Fruit fly (Drosophila melanogaster): Measurements from ENCODE around the gene Gyc32E.

Gyc32E gene

dm6 chr2L:11113011-11113528 lies 35.8 kb downstream of the Gyc32E start, which contains the start of gene Idua (continued):
- peak; percentile 74 for TF ChIP-seq CG6689 (GFP tag; IDR thresholded peaks at IDR 0.05)
- TF ChIP-seq Sry-δ (GFP tag; optimal IDR thresholded peaks at IDR 0.05), result no peak
- peak; percentile 37 for TF ChIP-seq CG16815 (GFP tag; optimal IDR thresholded peaks at IDR 0.05)
- no peak for TF ChIP-seq Poxn (GFP tag; IDR thresholded peaks at IDR 0.05)
- no peak for TF ChIP-seq Hr39 (optimal IDR thresholded peaks at IDR 0.05)
- no peak for TF ChIP-seq BEAF-32 (GFP tag; optimal IDR thresholded peaks at IDR 0.05)
- peak; percentile 37 for TF ChIP-seq psq (GFP tag; optimal IDR thresholded peaks at IDR 0.05)
- no peak for TF ChIP-seq Bdp1 (GFP tag; optimal IDR thresholded peaks at IDR 0.05)
- no peak for TF ChIP-seq usp (GFP tag; optimal IDR thresholded peaks at IDR 0.05)
- peak; percentile 67 for TF ChIP-seq CG15601 (tag; optimal IDR thresholded peaks at IDR 0.05)
- TF ChIP-seq Dad (GFP tag; optimal IDR thresholded peaks at IDR 0.05), result no peak
- peak; percentile 78 for TF ChIP-seq row (GFP tag; IDR thresholded peaks at IDR 0.05)
- TF ChIP-seq inv (GFP tag; IDR thresholded peaks at IDR 0.05; ENCODE audit: partially characterized antibody), result no peak
- TF ChIP-seq CG10147 (GFP tag; optimal IDR thresholded peaks at IDR 0.05), result no peak
- peak; percentile 69 for TF ChIP-seq CG17359 (tag; optimal IDR thresholded peaks at IDR 0.05)
- no peak for TF ChIP-seq toy (GFP tag; IDR thresholded peaks at IDR 0.05)
- TF ChIP-seq CG13287 (GFP tag; IDR thresholded peaks at IDR 0.05; ENCODE audit: partially characterized antibody), result no peak
- no peak for TF ChIP-seq rib (GFP tag; IDR thresholded peaks at IDR 0.05)
- no peak for TF ChIP-seq pita (GFP tag; optimal IDR thresholded peaks at IDR 0.05)
- no peak for TF ChIP-seq CG7963 (GFP tag; IDR thresholded peaks at IDR 0.05; ENCODE audit: partially characterized antibody)
- TF ChIP-seq abd-A (tag; optimal IDR thresholded peaks at IDR 0.05), result no peak
- TF ChIP-seq CG34422 (GFP tag; IDR thresholded peaks at IDR 0.05), result no peak; the same call in 2 of the 3 replicates
- TF ChIP-seq CG6654 (GFP tag; optimal IDR thresholded peaks at IDR 0.05), result peak; percentile 2
- no peak for TF ChIP-seq emc (GFP tag; optimal IDR thresholded peaks at IDR 0.05)
- peak; percentile 12 for TF ChIP-seq kah (GFP tag; optimal IDR thresholded peaks at IDR 0.05)
- no peak for TF ChIP-seq pnt (GFP tag; optimal IDR thresholded peaks at IDR 0.05)
- no peak for TF ChIP-seq Sox102F (GFP tag; optimal IDR thresholded peaks at IDR 0.05)
- no peak for TF ChIP-seq CG8765 (GFP tag; IDR thresholded peaks at IDR 0.05)
- peak; percentile 69 for TF ChIP-seq CG12391 (tag; optimal IDR thresholded peaks at IDR 0.05)
- peak; percentile 26 for TF ChIP-seq Bteb2 (GFP tag; optimal IDR thresholded peaks at IDR 0.05)
- no peak for TF ChIP-seq Optix (GFP tag; IDR thresholded peaks at IDR 0.05)
- no peak for TF ChIP-seq fd102C (GFP tag; optimal IDR thresholded peaks at IDR 0.05)
- no peak for TF ChIP-seq C15 (GFP tag; IDR thresholded peaks at IDR 0.05)
- TF ChIP-seq org-1 (GFP tag; optimal IDR thresholded peaks at IDR 0.05), result peak; percentile 73
- peak; percentile 66 for TF ChIP-seq CG12219 (GFP tag; optimal IDR thresholded peaks at IDR 0.05)
- no peak for TF ChIP-seq CG12744 (GFP tag; optimal IDR thresholded peaks at IDR 0.05)
- TF ChIP-seq Hey (tag; optimal IDR thresholded peaks at IDR 0.05), result peak; percentile 65
- TF ChIP-seq Elba2 (GFP tag; optimal IDR thresholded peaks at IDR 0.05), result no peak
- peak; percentile 29 for TF ChIP-seq run (tag; optimal IDR thresholded peaks at IDR 0.05)
- TF ChIP-seq Hr51 (GFP tag; optimal IDR thresholded peaks at IDR 0.05), result peak in 1 of 2 experiments; percentile 21
- TF ChIP-seq jigr1 (GFP tag; IDR thresholded peaks at IDR 0.05), result 0 out of 3 replicates have a peak, but pooled peaks have one; percentile 32
- peak; percentile 58 for TF ChIP-seq CG1233 (GFP tag; optimal IDR thresholded peaks at IDR 0.05)
- peak; percentile 59 for TF ChIP-seq CG9817 (tag; optimal IDR thresholded peaks at IDR 0.05)
- TF ChIP-seq Rfx (GFP tag; IDR thresholded peaks at IDR 0.05), result peak; percentile 70; the same call in 1 of the 2 replicates
- peak; percentile 83 for TF ChIP-seq CG12659 (GFP tag; optimal IDR thresholded peaks at IDR 0.05)
- no peak for TF ChIP-seq CG17186 (GFP tag; optimal IDR thresholded peaks at IDR 0.05)
- peak; percentile 52 for TF ChIP-seq CG15011 (GFP tag; optimal IDR thresholded peaks at IDR 0.05)
- no peak for TF ChIP-seq Dp (GFP tag; optimal IDR thresholded peaks at IDR 0.05)
- TF ChIP-seq CG11504 (tag; optimal IDR thresholded peaks at IDR 0.05), result no peak
- peak; percentile 24; the same call in 1 of the 2 replicates for TF ChIP-seq CG4730 (GFP tag; IDR thresholded peaks at IDR 0.05)
- no peak for TF ChIP-seq CG12236 (GFP tag; optimal IDR thresholded peaks at IDR 0.05)

All from whole organism, embryonic.